Fruit fly (Drosophila melanogaster) whole organism: ENCODE measurements around the gene wb.

Source experiments
- CG8478 ChIP-seq: fragments of >200 bp; optimal IDR thresholded peaks from 2 replicates; lab custom pipeline; 2018; ENCODE audit warnings: inconsistent platforms
- Dll ChIP-seq: fragments of >200 bp; optimal IDR thresholded peaks from 2 replicates; lab custom pipeline; 2017
- EcR ChIP-seq, 2 experiments: fragments of >200 bp; optimal IDR thresholded peaks; 2 replicates each; lab custom pipeline; 2017; ENCODE audit warnings: missing biosample characterization in 2 of 2, missing genetic modification characterization in 2 of 2, missing genetic modification reagents in 2 of 2
- pan ChIP-seq: fragments of >200 bp; optimal IDR thresholded peaks from 2 replicates; lab custom pipeline; 2017
- psq ChIP-seq: fragments of >200 bp; optimal IDR thresholded peaks from 2 replicates; lab custom pipeline; 2017
- usp ChIP-seq: fragments of >200 bp; optimal IDR thresholded peaks from 2 replicates; lab custom pipeline; 2017; ENCODE audit warnings: missing biosample characterization, missing genetic modification characterization, mixed read lengths

wb gene

dm6 chr2L:14237510-14238277, 25.1 kb upstream of the wb start:
- TF ChIP-seq usp: no peak
- no peak for TF ChIP-seq psq
- no peak for TF ChIP-seq EcR (GFP tag; optimal IDR thresholded peaks at IDR 0.05; lab: Kevin White, UChicago)
- TF ChIP-seq CG8478 (lab: Kevin White, UChicago): no peak
- no peak for TF ChIP-seq pan (lab: Kevin White, UChicago)
- TF ChIP-seq Dll (lab: Kevin White, UChicago): no peak

- no peak for TF ChIP-seq Dll (lab: Kevin White, UChicago)
- no peak for TF ChIP-seq psq
- no peak for TF ChIP-seq EcR (GFP tag; optimal IDR thresholded peaks at IDR 0.05; lab: Kevin White, UChicago)
- no peak for TF ChIP-seq usp
- no peak for TF ChIP-seq pan (lab: Kevin White, UChicago)
- TF ChIP-seq CG8478 (lab: Kevin White, UChicago): no peak
These were observed 17.8 kb upstream of the wb start for dm6 chr2L:14245003-14245402.

- TF ChIP-seq usp: no peak
- no peak for TF ChIP-seq CG8478 (lab: Kevin White, UChicago)
- TF ChIP-seq pan (lab: Kevin White, UChicago): no peak
- no peak for TF ChIP-seq psq
- no peak for TF ChIP-seq Dll (lab: Kevin White, UChicago)
- no peak for TF ChIP-seq EcR (GFP tag; optimal IDR thresholded peaks at IDR 0.05; lab: Kevin White, UChicago)
These were observed 17.3 kb upstream of the wb start for dm6 chr2L:14245517-14245916.

- TF ChIP-seq Dll (lab: Kevin White, UChicago) (no peak), usp (no peak), EcR (GFP tag; optimal IDR thresholded peaks at IDR 0.05; lab: Kevin White, UChicago) (no peak), psq (no peak), CG8478 (lab: Kevin White, UChicago) (no peak), pan (lab: Kevin White, UChicago) (no peak)
These were observed 16.8 kb upstream of the wb start for dm6 chr2L:14245981-14246380.

- TF ChIP-seq psq: no peak
- no peak for TF ChIP-seq CG8478 (lab: Kevin White, UChicago)
- TF ChIP-seq usp: no peak
- no peak for TF ChIP-seq EcR (GFP tag; optimal IDR thresholded peaks at IDR 0.05; lab: Kevin White, UChicago)
- no peak for TF ChIP-seq Dll (lab: Kevin White, UChicago)
- no peak for TF ChIP-seq pan (lab: Kevin White, UChicago)
These were observed 15.0 kb upstream of the wb start for dm6 chr2L:14247853-14248252.

- TF ChIP-seq Dll (lab: Kevin White, UChicago): no peak
- TF ChIP-seq pan (lab: Kevin White, UChicago): no peak
- no peak for TF ChIP-seq EcR (GFP tag; optimal IDR thresholded peaks at IDR 0.05; lab: Kevin White, UChicago)
- TF ChIP-seq usp: no peak
- no peak for TF ChIP-seq CG8478 (lab: Kevin White, UChicago)
- TF ChIP-seq psq: no peak
These were observed 11.0 kb upstream of the wb start for dm6 chr2L:14251806-14252205.

dm6 chr2L:14252271-14252870, 10.5 kb upstream of the wb start:
- TF ChIP-seq psq (no peak), EcR (GFP tag; optimal IDR thresholded peaks at IDR 0.05; lab: Kevin White, UChicago) (no peak), Dll (lab: Kevin White, UChicago) (no peak), usp (no peak), CG8478 (lab: Kevin White, UChicago) (no peak), pan (lab: Kevin White, UChicago) (no peak)

dm6 chr2L:14258603-14259002, 4.2 kb upstream of the wb start:
- TF ChIP-seq usp (no peak), EcR (GFP tag; optimal IDR thresholded peaks at IDR 0.05; lab: Kevin White, UChicago) (no peak), psq (no peak), Dll (lab: Kevin White, UChicago) (no peak), CG8478 (lab: Kevin White, UChicago) (no peak), pan (lab: Kevin White, UChicago) (no peak)

- TF ChIP-seq Dll (lab: Kevin White, UChicago) (no peak), psq (no peak), CG8478 (lab: Kevin White, UChicago) (no peak), EcR (GFP tag; optimal IDR thresholded peaks at IDR 0.05; lab: Kevin White, UChicago) (no peak), pan (lab: Kevin White, UChicago) (no peak), usp (no peak)
These were observed 3.0 kb upstream of the wb start for dm6 chr2L:14259783-14260182.

- TF ChIP-seq EcR (GFP tag; optimal IDR thresholded peaks at IDR 0.05; lab: Kevin White, UChicago) (no peak), Dll (lab: Kevin White, UChicago) (no peak), CG8478 (lab: Kevin White, UChicago) (no peak), usp (no peak), pan (lab: Kevin White, UChicago) (no peak), psq (no peak)
These were observed 1.9 kb upstream of the wb start for dm6 chr2L:14260920-14261319.

dm6 chr2L:14261719-14262487, 924 bp upstream of the wb start:
- TF ChIP-seq Dll (lab: Kevin White, UChicago): no peak
- TF ChIP-seq usp: no peak
- TF ChIP-seq psq: no peak
- no peak for TF ChIP-seq CG8478 (lab: Kevin White, UChicago)
- no peak for TF ChIP-seq EcR (GFP tag; optimal IDR thresholded peaks at IDR 0.05; lab: Kevin White, UChicago)
- no peak for TF ChIP-seq pan (lab: Kevin White, UChicago)
